Worm (Caenorhabditis elegans): Measurements from ENCODE around the gene col-155.

The col-155 gene

ce11 chrV:11389776-11390175 is at the start of gene col-155:
col-155 (minus strand) TSS chrV:11389876.
- no peak for TF ChIP-seq sup-37 (GFP tag; optimal IDR thresholded peaks at IDR 0.05)
- TF ChIP-seq nhr-76 (tag; optimal IDR thresholded peaks at IDR 0.05): no peak
- TF ChIP-seq ceh-8 (GFP tag; optimal IDR thresholded peaks at IDR 0.05): no peak
- TF ChIP-seq hlh-4 (tag; optimal IDR thresholded peaks at IDR 0.05): no peak
- TF ChIP-seq egl-27 (tag; optimal IDR thresholded peaks at IDR 0.05): no peak
- no peak for TF ChIP-seq dsc-1 (tag; optimal IDR thresholded peaks at IDR 0.05)
- TF ChIP-seq ztf-11 (tag; optimal IDR thresholded peaks at IDR 0.05): no peak
- TF ChIP-seq zip-4 (GFP tag; optimal IDR thresholded peaks at IDR 0.05): no peak
- no peak for TF ChIP-seq nhr-85 (tag)
- no peak for TF ChIP-seq unc-30 (tag; optimal IDR thresholded peaks at IDR 0.05)
- no peak for TF ChIP-seq ceh-82 (tag; optimal IDR thresholded peaks at IDR 0.05)
- no peak for TF ChIP-seq lsy-2 (tag; optimal IDR thresholded peaks at IDR 0.05)
- no peak for TF ChIP-seq ceh-90 (tag; optimal IDR thresholded peaks at IDR 0.05)

DNA sequence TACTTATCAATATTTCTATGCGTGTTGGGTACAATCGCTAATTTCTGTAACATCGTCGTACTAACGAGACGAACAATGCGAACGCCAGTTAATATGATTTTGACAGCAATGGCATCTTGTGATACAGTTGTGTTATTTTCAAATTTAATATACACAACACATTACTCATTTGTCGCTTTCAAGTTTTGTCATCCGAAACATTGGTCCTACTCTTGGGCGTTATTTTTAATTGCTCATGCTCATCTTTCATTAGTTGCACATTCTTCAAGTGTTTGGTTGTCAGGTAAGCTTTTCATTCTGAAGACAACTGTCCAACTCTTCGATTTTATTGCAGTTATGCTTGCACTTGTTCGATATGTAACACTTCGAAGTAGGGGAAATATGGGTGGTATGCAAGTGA is 49.5 kb upstream of the col-155 start:
- TF ChIP-seq mep-1 (tag; optimal IDR thresholded peaks at IDR 0.05) (no peak), nhr-28 (tag; optimal IDR thresholded peaks at IDR 0.05) (no peak), lin-15B (tag; optimal IDR thresholded peaks at IDR 0.05) (no peak), tbx-2 (tag; optimal IDR thresholded peaks at IDR 0.05) (no peak), lin-39 (tag; optimal IDR thresholded peaks at IDR 0.05) (no peak), pax-3 (tag; optimal IDR thresholded peaks at IDR 0.05) (no peak), blmp-1 (tag; optimal IDR thresholded peaks at IDR 0.05) (no peak), ceh-82 (tag; optimal IDR thresholded peaks at IDR 0.05) (no peak)

- TF ChIP-seq nhr-85 (tag) (no peak), egl-27 (tag; optimal IDR thresholded peaks at IDR 0.05) (no peak), grh-1 (GFP tag; IDR thresholded peaks at IDR 0.05) (no peak), zag-1 (tag; optimal IDR thresholded peaks at IDR 0.05) (no peak), irx-1 (tag; optimal IDR thresholded peaks at IDR 0.05) (no peak)
Observed at ce11 chrV:11438464-11438863, 48.8 kb upstream of the col-155 start, which contains the start of gene dmsr-1. dmsr-1 (plus strand) TSS chrV:11438764.

ce11 chrV:11436407-11436806 is 46.7 kb upstream of the col-155 start:
- TF ChIP-seq efl-1 (optimal IDR thresholded peaks at IDR 0.05) (no peak), efl-1 (GFP tag; optimal IDR thresholded peaks at IDR 0.05 in 1 of 2) (no peak), lin-14 (GFP tag; optimal IDR thresholded peaks at IDR 0.05) (peak; percentile 33), nhr-11 (tag; optimal IDR thresholded peaks at IDR 0.05) (no peak)

- no peak for TF ChIP-seq C34B4.2 (tag; optimal IDR thresholded peaks at IDR 0.05)
- TF ChIP-seq lin-15B (tag; optimal IDR thresholded peaks at IDR 0.05): no peak
- TF ChIP-seq ztf-4 (tag; optimal IDR thresholded peaks at IDR 0.05): no peak
- TF ChIP-seq lin-13 (GFP tag; optimal IDR thresholded peaks at IDR 0.05): no peak
Observed at ce11 chrV:11435242-11435641, 45.6 kb upstream of the col-155 start.

ce11 chrV:11430823-11431222 is 41.1 kb upstream of the col-155 start:
- peak; percentile 72 for TF ChIP-seq fkh-10 (GFP tag; optimal IDR thresholded peaks at IDR 0.05)
- TF ChIP-seq unc-98 (GFP tag; IDR thresholded peaks at IDR 0.05): no peak
- TF ChIP-seq lin-14 (GFP tag; optimal IDR thresholded peaks at IDR 0.05): peak; percentile 11
- TF ChIP-seq aly-2 (tag; optimal IDR thresholded peaks at IDR 0.05): no peak

DNA sequence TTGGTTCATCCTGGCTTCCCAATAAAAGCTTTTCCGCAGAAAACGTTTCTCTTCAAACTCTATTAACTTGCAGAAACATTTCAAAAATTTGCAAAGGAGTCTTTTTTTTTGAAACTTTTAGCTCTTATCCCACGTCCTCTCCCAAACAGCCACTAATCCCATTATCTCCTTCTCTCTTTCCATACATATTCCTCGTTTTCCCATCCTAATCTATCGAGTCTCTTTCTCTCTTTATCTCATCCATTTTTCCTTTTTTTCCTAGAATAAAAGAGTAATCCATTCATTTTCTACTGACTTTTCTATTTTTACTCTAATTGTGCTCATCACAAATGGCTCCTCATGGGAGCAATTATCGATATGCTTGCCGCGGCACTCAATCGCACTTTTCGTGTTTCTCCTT is 39.1 kb upstream of the col-155 start:
- TF ChIP-seq lin-14 (GFP tag; optimal IDR thresholded peaks at IDR 0.05) (peak; percentile 78), ces-1 (GFP tag; optimal IDR thresholded peaks at IDR 0.05) (peak; percentile 53), ztf-11 (tag; optimal IDR thresholded peaks at IDR 0.05) (no peak), nhr-19 (GFP tag; conservative IDR thresholded peaks at IDR 0.05) (no peak), zag-1 (tag; optimal IDR thresholded peaks at IDR 0.05) (peak; percentile 11), nhr-71 (tag; optimal IDR thresholded peaks at IDR 0.05) (peak; percentile 42), unc-86 (tag; optimal IDR thresholded peaks at IDR 0.05) (peak; percentile 22), nhr-47 (tag; optimal IDR thresholded peaks at IDR 0.05) (peak; percentile 19), tbx-2 (tag; optimal IDR thresholded peaks at IDR 0.05) (peak; percentile 74), xbp-1 (tag; optimal IDR thresholded peaks at IDR 0.05) (no peak), dsc-1 (tag; optimal IDR thresholded peaks at IDR 0.05) (peak; percentile 81), snu-23 (GFP tag; optimal IDR thresholded peaks at IDR 0.05) (no peak)
